Worm (Caenorhabditis elegans) whole organism, late embryonic: ENCODE results near the gene clec-161.

Experiments used
- K02D7.2 ChIP-seq: sonication (generic microtip); optimal IDR thresholded peaks from 2 replicates; lab custom pipeline; 2017; ENCODE audit warnings: mild to moderate bottlenecking, missing genetic modification characterization, missing compliant biosample characterization
- ahr-1 ChIP-seq: sonication (generic microtip); optimal IDR thresholded peaks from 2 replicates; lab custom pipeline; 2016; ENCODE audit warnings: missing genetic modification characterization, missing compliant biosample characterization
- ceh-18 ChIP-seq: sonication (generic microtip); optimal IDR thresholded peaks from 2 replicates; lab custom pipeline; 2016; ENCODE audit warnings: missing genetic modification characterization, missing compliant biosample characterization
- ceh-19 ChIP-seq: fragments of 200-800 bp; sonication (Bioruptor generic); optimal IDR thresholded peaks from 2 replicates; lab custom pipeline; 2018; ENCODE audit warnings: mild to moderate bottlenecking, missing genetic modification characterization, missing compliant biosample characterization
- ceh-2 ChIP-seq: sonication (generic microtip); optimal IDR thresholded peaks from 2 replicates; lab custom pipeline; 2016; ENCODE audit warnings: missing genotype, missing genetic modification characterization, missing compliant biosample characterization
- ceh-22 ChIP-seq: sonication (generic microtip); optimal IDR thresholded peaks from 2 replicates; lab custom pipeline; 2017; ENCODE audit warnings: missing biosample characterization, missing genetic modification characterization
- ceh-24 ChIP-seq: sonication (generic microtip); optimal IDR thresholded peaks from 2 replicates; lab custom pipeline; 2016; ENCODE audit warnings: mild to moderate bottlenecking, missing genetic modification characterization, missing compliant biosample characterization
- ceh-31 ChIP-seq: sonication (generic microtip); optimal IDR thresholded peaks from 2 replicates; lab custom pipeline; 2016; ENCODE audit warnings: missing genetic modification characterization, missing compliant biosample characterization
- ceh-34 ChIP-seq: sonication (generic microtip); optimal IDR thresholded peaks from 2 replicates; lab custom pipeline; 2016; ENCODE audit warnings: mild to moderate bottlenecking, missing genetic modification characterization, missing compliant biosample characterization
- ceh-45 ChIP-seq: fragments of 200-800 bp; sonication (Bioruptor generic); IDR thresholded peaks from 2 replicates; pipeline ENCODE4 v1.3.6; 2022; ENCODE audit warnings: missing genetic modification reagents, missing genetic modification characterization, missing compliant biosample characterization
- ceh-6 ChIP-seq: fragments of 200-800 bp; sonication (Bioruptor generic); optimal IDR thresholded peaks from 2 replicates; lab custom pipeline; 2018; ENCODE audit warnings: mild to moderate bottlenecking, missing genetic modification characterization, missing compliant biosample characterization
- dmd-4 ChIP-seq: sonication (generic microtip); optimal IDR thresholded peaks from 2 replicates; lab custom pipeline; 2016; ENCODE audit warnings: borderline replicate concordance, missing genetic modification characterization, missing compliant biosample characterization
- dve-1 ChIP-seq: sonication (generic microtip); optimal IDR thresholded peaks from 2 replicates; lab custom pipeline; 2017; ENCODE audit warnings: antibody characterized with exemption, mild to moderate bottlenecking, missing genetic modification characterization, missing compliant biosample characterization
- elt-2 ChIP-seq: sonication (generic microtip); optimal IDR thresholded peaks from 2 replicates; lab custom pipeline; 2016; ENCODE audit warnings: missing genetic modification reagents, missing genetic modification characterization, missing compliant biosample characterization
- hlh-15 ChIP-seq: sonication (generic microtip); optimal IDR thresholded peaks from 2 replicates; lab custom pipeline; 2016; ENCODE audit warnings: missing genetic modification characterization, missing compliant biosample characterization
- hlh-6 ChIP-seq: sonication (generic microtip); optimal IDR thresholded peaks from 2 replicates; lab custom pipeline; 2016; ENCODE audit warnings: missing genotype, missing genetic modification characterization, missing compliant biosample characterization
- lin-11 ChIP-seq: fragments of 200-800 bp; sonication (Bioruptor generic); optimal IDR thresholded peaks from 2 replicates; lab custom pipeline; 2018; ENCODE audit warnings: mild to moderate bottlenecking, missing genetic modification characterization, missing compliant biosample characterization
- nhr-11 ChIP-seq: fragments of 150-350 bp; optimal IDR thresholded peaks from 2 replicates; lab custom pipeline; 2014; ENCODE audit warnings: missing biosample characterization, missing genetic modification characterization
- nhr-232 ChIP-seq: sonication (generic microtip); optimal IDR thresholded peaks from 2 replicates; lab custom pipeline; 2016; ENCODE audit warnings: missing genetic modification characterization, missing compliant biosample characterization
- odd-2 ChIP-seq: sonication (generic microtip); optimal IDR thresholded peaks from 2 replicates; lab custom pipeline; 2017; ENCODE audit warnings: antibody characterized with exemption, mild to moderate bottlenecking, missing genetic modification characterization, missing compliant biosample characterization
- pat-9 ChIP-seq: fragments of 200-800 bp; sonication (Bioruptor generic); optimal IDR thresholded peaks from 2 replicates; lab custom pipeline; 2018; ENCODE audit warnings: mild to moderate bottlenecking, missing genetic modification characterization, moderate library complexity, missing compliant biosample characterization
- pros-1 ChIP-seq: fragments of 150-350 bp; optimal IDR thresholded peaks from 2 replicates; lab custom pipeline; 2014; ENCODE audit warnings: missing biosample characterization, missing genetic modification reagents, missing genetic modification characterization
- rnt-1 ChIP-seq: sonication (generic microtip); optimal IDR thresholded peaks from 2 replicates; lab custom pipeline; 2016; ENCODE audit warnings: missing genetic modification characterization, missing compliant biosample characterization
- sox-4 ChIP-seq: sonication (generic microtip); optimal IDR thresholded peaks from 2 replicates; lab custom pipeline; 2017; ENCODE audit warnings: mild to moderate bottlenecking, missing genetic modification characterization, inconsistent platforms, missing compliant biosample characterization
- syd-9 ChIP-seq: sonication (generic microtip); optimal IDR thresholded peaks from 2 replicates; lab custom pipeline; 2016; ENCODE audit warnings: mild to moderate bottlenecking, missing genetic modification characterization, moderate library complexity, missing compliant biosample characterization
- tbx-7 ChIP-seq: sonication (generic microtip); optimal IDR thresholded peaks from 2 replicates; lab custom pipeline; 2016; ENCODE audit warnings: missing genotype, missing genetic modification characterization, missing compliant biosample characterization
- ttx-3 ChIP-seq: sonication (generic microtip); optimal IDR thresholded peaks from 2 replicates; lab custom pipeline; 2016; ENCODE audit warnings: missing genetic modification reagents, missing genetic modification characterization, missing compliant biosample characterization
- unc-3 ChIP-seq, 2 experiments: fragments of 200-800 bp in 1 of 2; sonication (Bioruptor generic) in 1 of 2; sonication (generic microtip) in 1 of 2; conservative IDR thresholded peaks in 1 of 2; optimal IDR thresholded peaks in 1 of 2; 2 replicates each; pipeline versions ENCODE4 v1.3.6 to Lab custom; 2016 to 2022; ENCODE audit warnings: missing compliant biosample characterization in 2 of 2, missing genetic modification characterization in 2 of 2, missing genetic modification reagents in 1 of 2
- unc-42 ChIP-seq: sonication (generic microtip); optimal IDR thresholded peaks from 2 replicates; lab custom pipeline; 2016; ENCODE audit warnings: missing genotype, missing genetic modification characterization, missing compliant biosample characterization
- unc-55 ChIP-seq: sonication (generic microtip); optimal IDR thresholded peaks from 2 replicates; lab custom pipeline; 2017; ENCODE audit warnings: missing biosample characterization, missing genetic modification reagents, missing genetic modification characterization
- unc-86 ChIP-seq: sonication (generic microtip); optimal IDR thresholded peaks from 2 replicates; lab custom pipeline; 2016; ENCODE audit warnings: missing genetic modification characterization, missing compliant biosample characterization
- ztf-16 ChIP-seq: sonication (generic microtip); optimal IDR thresholded peaks from 2 replicates; lab custom pipeline; 2017; ENCODE audit warnings: missing genetic modification characterization, missing compliant biosample characterization

The clec-161 gene

ce11 chrIII:9645099-9645498 lies 36.5 kb upstream of the clec-161 start:
- TF ChIP-seq dve-1 (tag; lab: Kevin White, UChicago) (no peak), hlh-15 (no peak), ahr-1 (tag; lab: Kevin White, UChicago) (no peak), K02D7.2 (tag; lab: Kevin White, UChicago) (no peak), unc-55 (GFP tag; lab: Kevin White, UChicago) (no peak), dmd-4 (tag; lab: Kevin White, UChicago) (no peak), ceh-2 (tag; lab: Kevin White, UChicago) (no peak), ceh-24 (tag; lab: Kevin White, UChicago) (no peak), hlh-6 (tag; lab: Kevin White, UChicago) (no peak), pros-1 (no peak), ceh-45 (GFP tag; lab: Robert Waterston, UW) (no peak), ceh-22 (tag; lab: Kevin White, UChicago) (no peak), ttx-3 (tag; lab: Kevin White, UChicago) (no peak), ceh-6 (GFP tag; lab: Kevin White, UChicago) (no peak), ztf-16 (no peak), unc-86 (tag; lab: Kevin White, UChicago) (no peak)

ce11 chrIII:9642110-9642509 lies 33.6 kb upstream of the clec-161 start:
- no peak for TF ChIP-seq ceh-34 (tag; lab: Kevin White, UChicago)
- peak; percentile 8 for TF ChIP-seq ceh-31 (tag; lab: Kevin White, UChicago)
- peak; percentile 58 for TF ChIP-seq rnt-1
- TF ChIP-seq odd-2 (tag; lab: Kevin White, UChicago), result no peak
- no peak for TF ChIP-seq ahr-1 (tag; lab: Kevin White, UChicago)

ce11 chrIII:9639281-9640050 lies 30.9 kb upstream of the clec-161 start:
- TF ChIP-seq sox-4 (tag; lab: Kevin White, UChicago) (no peak), tbx-7 (tag; lab: Kevin White, UChicago) (no peak), ceh-2 (tag; lab: Kevin White, UChicago) (peak; percentile 19)

ce11 chrIII:9638159-9638754 lies 29.7 kb upstream of the clec-161 start:
- TF ChIP-seq unc-3 (GFP tag; conservative IDR thresholded peaks at IDR 0.05; lab: Robert Waterston, UW) (no peak), unc-3 (tag; optimal IDR thresholded peaks at IDR 0.05; lab: Kevin White, UChicago) (no peak), ceh-31 (tag; lab: Kevin White, UChicago) (no peak), lin-11 (tag; lab: Kevin White, UChicago) (no peak), ceh-6 (GFP tag; lab: Kevin White, UChicago) (no peak), nhr-11 (no peak), elt-2 (peak; percentile 1), odd-2 (tag; lab: Kevin White, UChicago) (no peak), syd-9 (tag; lab: Kevin White, UChicago) (no peak), ceh-18 (no peak), ceh-19 (GFP tag; lab: Kevin White, UChicago) (peak; percentile 40), unc-42 (no peak), nhr-232 (no peak), pat-9 (tag; lab: Kevin White, UChicago) (no peak), dve-1 (tag; lab: Kevin White, UChicago) (no peak), ceh-34 (tag; lab: Kevin White, UChicago) (peak; percentile 8)
